Worm (Caenorhabditis elegans): ENCODE data around the gene tsen-34.
"Not testable (repeated sequence)": the region's sequence is repeated elsewhere in the genome, so short reads cannot be mapped to it uniquely, and the experiment has no call there.

DNA sequence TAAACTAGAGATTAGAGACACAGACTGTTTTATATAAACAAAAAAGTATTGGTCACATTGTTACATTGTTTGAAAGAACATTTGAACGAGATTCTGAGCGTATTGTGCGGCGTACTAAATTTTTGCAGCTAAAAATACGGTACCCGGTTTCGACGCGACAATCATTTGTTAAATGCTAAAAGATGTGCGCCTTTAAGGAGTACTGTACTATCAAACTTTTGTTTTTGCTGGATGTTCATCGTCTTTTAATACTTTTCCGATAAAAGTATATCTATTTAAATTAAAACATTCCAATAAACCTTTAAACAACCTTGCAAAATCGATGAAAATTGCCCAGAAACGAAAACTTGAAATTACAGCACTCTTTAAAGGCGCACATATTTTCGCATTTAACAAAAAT lies 18.5 kb downstream of the tsen-34 start, which contains the start of gene K06B9.6:
- not testable (repeated sequence) for TF ChIP-seq ceh-30 (tag; optimal IDR thresholded peaks at IDR 0.05); ceh-19 (GFP tag; optimal IDR thresholded peaks at IDR 0.05)

Data from whole organism, late embryonic.